Fruit fly (Drosophila melanogaster) ovary, adult (tissue): ENCODE results near the gene osa.

Experiments
- CG17801 ChIP-seq: fragments of 200-800 bp; optimal IDR thresholded peaks from 2 replicates; lab custom pipeline; 2019; ENCODE audit warnings: missing biosample characterization, mild to moderate bottlenecking, missing genetic modification characterization, moderate library complexity; ENCODE audit not compliant: partially characterized antibody

The osa gene

dm6 chr3R:17670202-17670856 is 47.8 kb downstream of the osa start:
- TF ChIP-seq CG17801 (GFP tag; lab: Kevin White, UChicago), result no peak

dm6 chr3R:17667987-17668386 is 50.2 kb downstream of the osa start:
- TF ChIP-seq CG17801 (GFP tag; lab: Kevin White, UChicago), result no peak

- no peak for TF ChIP-seq CG17801 (GFP tag; lab: Kevin White, UChicago)
Measured at dm6 chr3R:17667279-17667678, 50.9 kb downstream of the osa start, which contains the start of gene CG45045. Gene CG45045 (plus strand): TSS chr3R:17667572.

dm6 chr3R:17666797-17667156 is 51.4 kb downstream of the osa start:
- TF ChIP-seq CG17801 (GFP tag; lab: Kevin White, UChicago), result no peak

- TF ChIP-seq CG17801 (GFP tag; lab: Kevin White, UChicago), result no peak
Measured at dm6 chr3R:17666061-17666796, 51.9 kb downstream of the osa start.

dm6 chr3R:17656923-17657322 is 61.2 kb downstream of the osa start:
- no peak for TF ChIP-seq CG17801 (GFP tag; lab: Kevin White, UChicago)

- no peak for TF ChIP-seq CG17801 (GFP tag; lab: Kevin White, UChicago)
Measured at dm6 chr3R:17655040-17655439, 63.1 kb downstream of the osa start.

- no peak for TF ChIP-seq CG17801 (GFP tag; lab: Kevin White, UChicago)
Measured at dm6 chr3R:17653879-17654278, 64.3 kb downstream of the osa start.

- TF ChIP-seq CG17801 (GFP tag; lab: Kevin White, UChicago), result no peak
Measured at dm6 chr3R:17647444-17647843, 70.7 kb downstream of the osa start, which contains the start of gene CG14322. Gene CG14322 (plus strand): TSS chr3R:17647679.

- no peak for TF ChIP-seq CG17801 (GFP tag; lab: Kevin White, UChicago)
Measured at dm6 chr3R:17646102-17647050, 71.8 kb downstream of the osa start.

- TF ChIP-seq CG17801 (GFP tag; lab: Kevin White, UChicago), result peak; percentile 28
Measured at dm6 chr3R:17645239-17645638, 72.9 kb downstream of the osa start.

- TF ChIP-seq CG17801 (GFP tag; lab: Kevin White, UChicago), result no peak
Measured at dm6 chr3R:17644019-17644418, 74.1 kb downstream of the osa start.
